Fruit fly (Drosophila melanogaster): ENCODE data around the gene Edem1.

The Edem1 gene

dm6 chrX:1940020-1940419 lies 31.4 kb upstream of the Edem1 start, which contains the start of the genes CG3857 and CG3587 (continued):
- TF ChIP-seq CG11696 (GFP tag; IDR thresholded peaks at IDR 0.05) (no peak), onecut (GFP tag; IDR thresholded peaks at IDR 0.05) (peak; percentile 35; the same call in 1 of the 2 replicates), CG14965 (GFP tag; optimal IDR thresholded peaks at IDR 0.05; ENCODE audit: borderline replicate concordance) (no peak), Lpt (GFP tag; optimal IDR thresholded peaks at IDR 0.05) (no peak), CG4424 (GFP tag; optimal IDR thresholded peaks at IDR 0.05) (peak; percentile 55), nerfin-1 (tag; optimal IDR thresholded peaks at IDR 0.05) (peak; percentile 52), sob (GFP tag; IDR thresholded peaks at IDR 0.05) (peak; percentile 81), CG13894 (tag; optimal IDR thresholded peaks at IDR 0.05) (peak; percentile 11), CG4707 (GFP tag; optimal IDR thresholded peaks at IDR 0.05) (peak; percentile 1), Med (GFP tag) (peak; percentile 97), CG6854 (GFP tag; optimal IDR thresholded peaks at IDR 0.05) (no peak), MESR4 (GFP tag; optimal IDR thresholded peaks at IDR 0.05) (peak; percentile 40), CG2202 (tag; optimal IDR thresholded peaks at IDR 0.05) (peak; percentile 19), disco-r (GFP tag; optimal IDR thresholded peaks at IDR 0.05) (peak; percentile 67), NC2β (GFP tag; optimal IDR thresholded peaks at IDR 0.05) (peak; percentile 58), hb (GFP tag; IDR thresholded peaks at IDR 0.05; ENCODE audit: partially characterized antibody) (no peak), bigmax (GFP tag; optimal IDR thresholded peaks at IDR 0.05) (peak; percentile 35), CG9932 (GFP tag; IDR thresholded peaks at IDR 0.05) (peak; percentile 84), CG31441 (GFP tag; IDR thresholded peaks at IDR 0.05) (peak; percentile 57; the same call in 1 of the 2 replicates), Bdp1 (GFP tag; optimal IDR thresholded peaks at IDR 0.05) (peak; percentile 71), fd102C (GFP tag; optimal IDR thresholded peaks at IDR 0.05) (peak; percentile 35), CG4730 (GFP tag; IDR thresholded peaks at IDR 0.05) (peak; percentile 64), abd-A (tag; optimal IDR thresholded peaks at IDR 0.05) (no peak), pb (GFP tag; optimal IDR thresholded peaks at IDR 0.05) (peak; percentile 76), pnt (GFP tag; optimal IDR thresholded peaks at IDR 0.05) (peak; percentile 75), CG10959 (GFP tag; IDR thresholded peaks at IDR 0.05) (0 out of 2 replicates have a peak, but pooled peaks have one; percentile 16), pho (GFP tag; optimal IDR thresholded peaks at IDR 0.05) (peak; percentile 70), NK7.1 (GFP tag; optimal IDR thresholded peaks at IDR 0.05) (peak; percentile 43), sens-2 (GFP tag; IDR thresholded peaks at IDR 0.05) (no peak), Sry-β (GFP tag; optimal IDR thresholded peaks at IDR 0.05) (peak; percentile 99), ftz-f1 (GFP tag; optimal IDR thresholded peaks at IDR 0.05) (no peak), Hr39 (optimal IDR thresholded peaks at IDR 0.05) (no peak), CG7928 (GFP tag; optimal IDR thresholded peaks at IDR 0.05) (peak; percentile 37), CG7271 (tag; optimal IDR thresholded peaks at IDR 0.05) (no peak), fd96Cb (tag; optimal IDR thresholded peaks at IDR 0.05) (peak; percentile 47), CG12236 (GFP tag; optimal IDR thresholded peaks at IDR 0.05) (peak; percentile 41), lab (GFP tag; optimal IDR thresholded peaks at IDR 0.05) (peak; percentile 70), CG12942 (GFP tag; optimal IDR thresholded peaks at IDR 0.05) (peak; percentile 71), CG7357 (GFP tag; IDR thresholded peaks at IDR 0.05) (peak; percentile 67), CG1233 (GFP tag; optimal IDR thresholded peaks at IDR 0.05) (peak; percentile 50), TFAM (GFP tag; optimal IDR thresholded peaks at IDR 0.05) (no peak), chn (GFP tag; optimal IDR thresholded peaks at IDR 0.05) (peak; percentile 83), gcm2 (GFP tag; optimal IDR thresholded peaks at IDR 0.05) (peak; percentile 59), CG8944 (GFP tag; optimal IDR thresholded peaks at IDR 0.05) (peak; percentile 82), wdn (GFP tag; IDR thresholded peaks at IDR 0.05) (no peak), Antp (GFP tag; optimal IDR thresholded peaks at IDR 0.05) (peak; percentile 75), Lim3 (GFP tag; IDR thresholded peaks at IDR 0.05) (no peak), Hr3 (GFP tag; optimal IDR thresholded peaks at IDR 0.05) (peak; percentile 75), pfk (GFP tag; optimal IDR thresholded peaks at IDR 0.05) (peak; percentile 39), pzg (GFP tag; optimal IDR thresholded peaks at IDR 0.05) (peak; percentile 53), Trl (optimal IDR thresholded peaks at IDR 0.05) (no peak), Trl (GFP tag; optimal IDR thresholded peaks at IDR 0.05) (peak; percentile 82)
